Fruit fly (Drosophila melanogaster) whole organism, embryonic: ENCODE results near the gene Scox.

ENCODE experiments used
- Antp ChIP-seq: fragments of 200-800 bp; sonication (Bioruptor generic); optimal IDR thresholded peaks from 3 replicates; lab custom pipeline; 2016; ENCODE audit warnings: missing biosample characterization, missing genetic modification characterization
- Awh ChIP-seq: fragments of 200-800 bp; sonication (Bioruptor generic); IDR thresholded peaks from 2 replicates; pipeline ENCODE4, ENCODE4 v1.3.6; 2022; ENCODE audit warnings: missing biosample characterization, missing genetic modification characterization
- BEAF-32 ChIP-seq: fragments of 200-800 bp; sonication (Bioruptor generic); optimal IDR thresholded peaks from 3 replicates; lab custom pipeline; 2017; ENCODE audit warnings: missing biosample characterization, missing genetic modification characterization, mild to moderate bottlenecking, moderate library complexity, missing genetic modification reagents
- CG10431 ChIP-seq: fragments of 200-800 bp; sonication (Bioruptor generic); optimal IDR thresholded peaks from 3 replicates; lab custom pipeline; 2018; ENCODE audit warnings: missing biosample characterization, mild to moderate bottlenecking, missing genetic modification characterization
- CG13287 ChIP-seq: fragments of 200-800 bp; sonication (Bioruptor generic); IDR thresholded peaks from 2 replicates; pipeline ENCODE4 v1.3.6; 2022; ENCODE audit warnings: missing biosample characterization, missing genetic modification characterization; ENCODE audit not compliant: partially characterized antibody
- CG13624 ChIP-seq: fragments of 200-800 bp; sonication (Bioruptor generic); optimal IDR thresholded peaks from 2 replicates; lab custom pipeline; 2016; ENCODE audit warnings: missing biosample characterization, missing genetic modification characterization
- CG14860 ChIP-seq: fragments of 200-800 bp; sonication (Bioruptor generic); IDR thresholded peaks from 3 replicates; pipeline ENCODE4 v1.3.6; 2022; ENCODE audit warnings: missing biosample characterization, missing genetic modification characterization; ENCODE audit not compliant: partially characterized antibody
- CG15479 ChIP-seq: fragments of 200-800 bp; sonication (Bioruptor generic); optimal IDR thresholded peaks from 3 replicates; lab custom pipeline; 2019; ENCODE audit warnings: missing biosample characterization, mild to moderate bottlenecking, missing genetic modification characterization, moderate library complexity
- CG18619 ChIP-seq: fragments of 200-800 bp; sonication (Bioruptor generic); optimal IDR thresholded peaks from 3 replicates; lab custom pipeline; 2017; ENCODE audit warnings: missing biosample characterization, mild to moderate bottlenecking, missing genetic modification characterization
- CG2712 ChIP-seq: fragments of 200-800 bp; optimal IDR thresholded peaks from 3 replicates; lab custom pipeline; 2019; ENCODE audit warnings: missing biosample characterization, mild to moderate bottlenecking, missing genetic modification characterization, moderate library complexity
- CG30403 ChIP-seq: fragments of 200-800 bp; sonication (Bioruptor generic); optimal IDR thresholded peaks from 3 replicates; lab custom pipeline; 2016; ENCODE audit warnings: missing biosample characterization, missing genetic modification characterization
- CG33557 ChIP-seq: fragments of 200-800 bp; sonication (Bioruptor generic); optimal IDR thresholded peaks from 2 replicates; lab custom pipeline; 2019; ENCODE audit warnings: missing biosample characterization, mild to moderate bottlenecking, missing genetic modification characterization, moderate library complexity
- CG34224 ChIP-seq: fragments of 200-800 bp; sonication (Bioruptor generic); IDR thresholded peaks from 3 replicates; pipeline ENCODE4 v1.3.6; 2022; ENCODE audit warnings: missing biosample characterization, missing genetic modification characterization; ENCODE audit not compliant: partially characterized antibody
- CG6791 ChIP-seq: fragments of 200-800 bp; sonication (Bioruptor generic); IDR thresholded peaks from 3 replicates; pipeline ENCODE4 v1.3.6; 2022; ENCODE audit warnings: missing biosample characterization, missing genetic modification characterization; ENCODE audit not compliant: partially characterized antibody
- CG8388 ChIP-seq: fragments of 200-800 bp; sonication (Bioruptor generic); optimal IDR thresholded peaks from 2 replicates; lab custom pipeline; 2019; ENCODE audit warnings: missing biosample characterization, mild to moderate bottlenecking, missing genetic modification characterization, moderate library complexity
- CG9609 ChIP-seq: fragments of 200-800 bp; sonication (Bioruptor generic); optimal IDR thresholded peaks from 3 replicates; lab custom pipeline; 2016; ENCODE audit warnings: missing biosample characterization, missing genetic modification characterization
- D19A ChIP-seq: fragments of 200-800 bp; optimal IDR thresholded peaks from 3 replicates; lab custom pipeline; 2019; ENCODE audit warnings: missing biosample characterization, mild to moderate bottlenecking, missing genetic modification characterization, moderate library complexity
- Dad ChIP-seq: fragments of 200-800 bp; sonication (Bioruptor generic); optimal IDR thresholded peaks from 3 replicates; lab custom pipeline; 2016; ENCODE audit warnings: missing biosample characterization, missing genetic modification characterization
- Doc2 ChIP-seq: fragments of 200-800 bp; sonication (Bioruptor generic); IDR thresholded peaks from 2 replicates; pipeline ENCODE4 v1.3.6; 2022; ENCODE audit warnings: missing biosample characterization, missing genetic modification characterization
- Elba2 ChIP-seq: fragments of 200-800 bp; sonication (Bioruptor generic); optimal IDR thresholded peaks from 3 replicates; lab custom pipeline; 2016; ENCODE audit warnings: missing biosample characterization, missing genetic modification characterization
- Ets65A ChIP-seq: fragments of 200-800 bp; sonication (Bioruptor generic); peaks from one replicate; lab custom pipeline; 2016; ENCODE audit warnings: missing biosample characterization, missing genetic modification characterization
- Ets97D ChIP-seq: fragments of 200-800 bp; sonication (Bioruptor generic); optimal IDR thresholded peaks from 3 replicates; lab custom pipeline; 2016; ENCODE audit warnings: missing biosample characterization, missing genetic modification characterization
- HmgZ ChIP-seq: fragments of 200-800 bp; sonication (Bioruptor generic); optimal IDR thresholded peaks from 2 replicates; lab custom pipeline; 2018; ENCODE audit warnings: missing biosample characterization, mild to moderate bottlenecking, missing genetic modification characterization
- Hmr ChIP-seq: fragments of 200-800 bp; sonication (Bioruptor generic); optimal IDR thresholded peaks from 3 replicates; lab custom pipeline; 2017; ENCODE audit warnings: mild to moderate bottlenecking, missing biosample characterization, missing genetic modification reagents, missing genetic modification characterization
- Hr78 ChIP-seq, 2 experiments: fragments of 200-800 bp in 1 of 2; fragments of >200 bp in 1 of 2; sonication (Bioruptor generic) in 1 of 2; optimal IDR thresholded peaks; 2 replicates each; lab custom pipeline; 2017 to 2019; ENCODE audit warnings: missing biosample characterization in 2 of 2, missing genetic modification characterization in 2 of 2, mild to moderate bottlenecking in 1 of 2, moderate library complexity in 1 of 2
- Lhr ChIP-seq: fragments of 200-800 bp; sonication (Bioruptor generic); optimal IDR thresholded peaks from 3 replicates; lab custom pipeline; 2017; ENCODE audit warnings: mild to moderate bottlenecking, missing biosample characterization, missing genetic modification reagents, missing genetic modification characterization
- Mad ChIP-seq: fragments of 200-800 bp; sonication (Bioruptor generic); optimal IDR thresholded peaks from 2 replicates; lab custom pipeline; 2016; ENCODE audit warnings: missing biosample characterization, missing genetic modification characterization
- NK7.1 ChIP-seq: fragments of 200-800 bp; sonication (Bioruptor generic); optimal IDR thresholded peaks from 3 replicates; lab custom pipeline; 2016; ENCODE audit warnings: missing biosample characterization, missing genetic modification characterization
- Oaz ChIP-seq: fragments of 200-800 bp; sonication (Bioruptor generic); IDR thresholded peaks from 2 replicates; pipeline ENCODE4 v1.3.6; 2022; ENCODE audit warnings: missing biosample characterization, missing genetic modification characterization
- Opbp ChIP-seq: fragments of 200-800 bp; sonication (Bioruptor generic); IDR thresholded peaks from 3 replicates; pipeline ENCODE4 v1.3.6; 2022; ENCODE audit warnings: missing biosample characterization, missing genetic modification characterization; ENCODE audit not compliant: partially characterized antibody
- Trl ChIP-seq, 3 experiments: fragments of >200 bp in 2 of 3; fragments of 200-800 bp in 1 of 3; sonication (Bioruptor generic) in 1 of 3; optimal IDR thresholded peaks; 2 replicates in 1 of 3; 3 replicates in 2 of 3; lab custom pipeline; 2016 to 2017; ENCODE audit warnings: missing biosample characterization in 1 of 3, missing genetic modification characterization in 1 of 3
- bbx ChIP-seq: fragments of 200-800 bp; sonication (Bioruptor generic); IDR thresholded peaks from 2 replicates; pipeline ENCODE4 v1.3.6; 2022; ENCODE audit warnings: missing biosample characterization, missing genetic modification characterization; ENCODE audit not compliant: partially characterized antibody
- bcd ChIP-seq: fragments of 200-800 bp; sonication (Bioruptor generic); optimal IDR thresholded peaks from 2 replicates; lab custom pipeline; 2017; ENCODE audit warnings: missing biosample characterization, mild to moderate bottlenecking, missing genetic modification characterization
- bigmax ChIP-seq: fragments of 200-800 bp; sonication (Bioruptor generic); optimal IDR thresholded peaks from 2 replicates; lab custom pipeline; 2018; ENCODE audit warnings: missing biosample characterization, mild to moderate bottlenecking, missing genetic modification characterization
- btn ChIP-seq: fragments of 200-800 bp; sonication (Bioruptor generic); optimal IDR thresholded peaks from 2 replicates; lab custom pipeline; 2016; ENCODE audit warnings: missing biosample characterization, missing genetic modification characterization
- exex ChIP-seq: fragments of 200-800 bp; sonication (Bioruptor generic); optimal IDR thresholded peaks from 4 replicates; lab custom pipeline; 2018; ENCODE audit warnings: missing biosample characterization, mild to moderate bottlenecking, missing genetic modification characterization, moderate library complexity
- lilli ChIP-seq: fragments of 200-800 bp; sonication (Bioruptor generic); optimal IDR thresholded peaks from 3 replicates; lab custom pipeline; 2016; ENCODE audit warnings: missing biosample characterization, missing genetic modification characterization
- mld ChIP-seq: fragments of 200-800 bp; sonication (Bioruptor generic); IDR thresholded peaks from 3 replicates; pipeline ENCODE4 v1.3.6; 2022; ENCODE audit warnings: missing biosample characterization, missing genetic modification characterization; ENCODE audit not compliant: partially characterized antibody
- onecut ChIP-seq: fragments of 200-800 bp; sonication (Bioruptor generic); IDR thresholded peaks from 2 replicates; pipeline ENCODE4 v1.3.6; 2022; ENCODE audit warnings: missing biosample characterization, missing genetic modification characterization
- pros ChIP-seq: fragments of 200-800 bp; sonication (Bioruptor generic); optimal IDR thresholded peaks from 3 replicates; lab custom pipeline; 2019; ENCODE audit warnings: missing biosample characterization, mild to moderate bottlenecking, missing genetic modification characterization, moderate library complexity
- sisA ChIP-seq: fragments of 200-800 bp; sonication (Bioruptor generic); IDR thresholded peaks from 2 replicates; pipeline ENCODE4 v1.3.6; 2022; ENCODE audit warnings: missing biosample characterization, missing genetic modification characterization
- tin ChIP-seq: fragments of 200-800 bp; sonication (Bioruptor generic); optimal IDR thresholded peaks from 3 replicates; lab custom pipeline; 2016; ENCODE audit warnings: missing biosample characterization, missing genetic modification characterization
- trh ChIP-seq: fragments of 200-800 bp; sonication (Bioruptor generic); optimal IDR thresholded peaks from 2 replicates; lab custom pipeline; 2016; ENCODE audit warnings: missing biosample characterization, missing genetic modification characterization
- vvl ChIP-seq: fragments of 200-800 bp; sonication (Bioruptor generic); IDR thresholded peaks from 2 replicates; pipeline ENCODE4 v1.3.6; 2022; ENCODE audit warnings: missing biosample characterization, missing genetic modification characterization
- wek ChIP-seq: fragments of 200-800 bp; sonication (Bioruptor generic); optimal IDR thresholded peaks from 3 replicates; lab custom pipeline; 2018; ENCODE audit warnings: missing biosample characterization, mild to moderate bottlenecking, missing genetic modification characterization, moderate library complexity
- zfh2 ChIP-seq: fragments of 200-800 bp; sonication (Bioruptor generic); optimal IDR thresholded peaks from 2 replicates; lab custom pipeline; 2016; ENCODE audit warnings: missing biosample characterization, missing genetic modification characterization

Scox gene

DNA sequence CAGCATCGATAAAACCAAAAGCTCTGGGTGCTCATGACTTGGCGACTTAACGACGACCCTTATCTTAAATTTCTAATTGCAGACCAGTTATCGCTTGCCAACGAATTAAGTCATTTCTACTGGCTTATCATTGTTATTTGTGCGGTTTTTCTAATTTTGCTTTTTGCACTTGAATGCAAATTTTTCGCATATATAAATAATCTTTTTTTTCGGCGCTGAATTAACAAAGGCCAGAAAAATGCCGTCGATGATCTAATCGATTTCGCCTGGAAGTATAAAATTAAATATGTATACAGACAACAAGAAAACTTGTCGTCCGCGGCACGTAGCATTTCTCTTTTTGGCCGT is 32.8 kb upstream of the Scox start:
- peak; percentile 21 for TF ChIP-seq exex (tag; lab: Kevin White, UChicago)
- TF ChIP-seq Trl (optimal IDR thresholded peaks at IDR 0.05; lab: Kevin White, UChicago), result peak in 1 of 2 experiments; percentile 3
- no peak for TF ChIP-seq Trl (GFP tag; optimal IDR thresholded peaks at IDR 0.05; lab: Kevin White, UChicago)
- no peak for TF ChIP-seq bigmax (GFP tag; lab: Kevin White, UChicago)

DNA sequence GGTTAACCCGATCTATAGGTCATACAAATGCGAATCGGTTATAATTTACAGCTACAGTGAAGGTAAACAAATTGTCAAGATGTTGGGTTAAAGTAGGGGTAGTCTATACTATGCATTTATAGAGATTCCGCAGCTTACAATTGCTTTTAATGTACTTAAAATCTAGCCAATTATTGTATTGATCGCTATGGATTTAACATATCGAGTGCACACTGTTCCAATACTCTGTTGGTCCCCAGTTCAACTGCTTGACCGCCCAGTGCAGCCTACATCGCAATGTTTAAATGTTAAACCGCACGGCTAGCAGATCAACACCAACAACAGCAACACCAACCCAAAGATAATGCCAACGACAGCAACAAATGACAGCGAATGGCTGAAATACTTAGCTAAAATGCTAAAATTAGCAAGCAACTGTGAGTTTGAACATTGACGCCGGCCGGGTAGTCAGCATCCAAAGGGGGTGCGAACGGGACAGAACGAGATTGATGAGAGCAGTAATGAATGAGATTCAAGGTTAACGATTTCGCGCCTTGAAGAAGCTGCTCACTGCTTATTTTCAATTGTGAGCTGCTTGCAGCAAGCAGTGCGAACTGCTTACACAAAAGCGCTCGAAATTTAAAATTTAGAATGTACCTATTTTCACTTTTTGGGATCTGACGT is 32.3 kb upstream of the Scox start:
- peak; percentile 60; the same call in 1 of the 3 replicates for TF ChIP-seq CG6791 (GFP tag; lab: Robert Waterston, UW)
- TF ChIP-seq CG2712 (tag; lab: Kevin White, UChicago), result no peak
- TF ChIP-seq vvl (GFP tag; lab: Robert Waterston, UW), result peak; percentile 6
- peak in 1 of 2 experiments; percentile 71 for TF ChIP-seq Hr78 (GFP tag; optimal IDR thresholded peaks at IDR 0.05; lab: Kevin White, UChicago)
- no peak for TF ChIP-seq CG13624 (GFP tag; lab: Kevin White, UChicago)
- no peak for TF ChIP-seq CG18619 (GFP tag; lab: Kevin White, UChicago)
- no peak for TF ChIP-seq CG10431 (GFP tag; lab: Kevin White, UChicago)
- TF ChIP-seq Awh (GFP tag; lab: Robert Waterston, UW), result peak; percentile 8; the same call in 1 of the 2 replicates
- no peak for TF ChIP-seq lilli
- no peak for TF ChIP-seq Lhr (GFP tag; lab: Kevin White, UChicago)
- TF ChIP-seq sisA, result peak; percentile 3; the same call in 1 of the 2 replicates
- no peak for TF ChIP-seq CG9609 (GFP tag; lab: Kevin White, UChicago)
- TF ChIP-seq CG14860 (GFP tag; lab: Robert Waterston, UW), result no peak
- TF ChIP-seq BEAF-32 (GFP tag; lab: Kevin White, UChicago), result no peak
- no peak for TF ChIP-seq wek
- no peak for TF ChIP-seq CG33557 (GFP tag; lab: Kevin White, UChicago)
- no peak for TF ChIP-seq Mad (GFP tag; lab: Kevin White, UChicago)
- TF ChIP-seq CG30403 (GFP tag; lab: Kevin White, UChicago), result no peak
- TF ChIP-seq CG13287 (GFP tag; lab: Robert Waterston, UW), result peak; percentile 49; the same call in 1 of the 2 replicates
- no peak for TF ChIP-seq CG8388 (GFP tag; lab: Kevin White, UChicago)
- TF ChIP-seq bbx (GFP tag; lab: Robert Waterston, UW), result peak; percentile 13; the same call in 1 of the 2 replicates
- TF ChIP-seq HmgZ (tag; lab: Kevin White, UChicago), result peak; percentile 17
- TF ChIP-seq Hmr, result no peak
- peak; percentile 65 for TF ChIP-seq pros (GFP tag; lab: Kevin White, UChicago)
- TF ChIP-seq CG34224 (GFP tag; lab: Robert Waterston, UW), result no peak
- TF ChIP-seq tin (GFP tag; lab: Kevin White, UChicago), result no peak
- TF ChIP-seq Doc2 (GFP tag; lab: Robert Waterston, UW), result 0 out of 2 replicates have a peak, but pooled peaks have one; percentile 4
- TF ChIP-seq Elba2, result no peak
- peak; percentile 73 for TF ChIP-seq Ets65A (GFP tag; lab: Kevin White, UChicago)
- no peak for TF ChIP-seq exex (tag; lab: Kevin White, UChicago)
- 0 out of 2 replicates have a peak, but pooled peaks have one; percentile 6 for TF ChIP-seq Oaz (GFP tag; lab: Robert Waterston, UW)
- peak; percentile 67; the same call in 2 of the 3 replicates for TF ChIP-seq Opbp (GFP tag; lab: Robert Waterston, UW)
- TF ChIP-seq trh (GFP tag; lab: Kevin White, UChicago), result no peak
- no peak for TF ChIP-seq onecut
- no peak for TF ChIP-seq CG15479
- TF ChIP-seq Dad (GFP tag; lab: Kevin White, UChicago), result no peak
- no peak for TF ChIP-seq btn (GFP tag; lab: Kevin White, UChicago)
- no peak for TF ChIP-seq Ets97D (GFP tag; lab: Kevin White, UChicago)
- TF ChIP-seq Antp (GFP tag; lab: Kevin White, UChicago), result peak; percentile 48
- TF ChIP-seq mld (GFP tag; lab: Robert Waterston, UW), result no peak
- no peak for TF ChIP-seq bcd (GFP tag; lab: Kevin White, UChicago)
- TF ChIP-seq zfh2, result no peak
- no peak for TF ChIP-seq D19A
- no peak for TF ChIP-seq NK7.1
